Worm (Caenorhabditis elegans) whole organism, L3 larva: ENCODE data around the gene dyci-1.

ENCODE experiments used
- R02D3.7 ChIP-seq: fragments of 150-350 bp; optimal IDR thresholded peaks from 2 replicates; lab custom pipeline; 2014; ENCODE audit warnings: missing biosample characterization, missing genetic modification characterization
- ZK546.5 ChIP-seq: sonication (generic microtip); optimal IDR thresholded peaks from 2 replicates; lab custom pipeline; 2017; ENCODE audit warnings: missing biosample characterization, missing genetic modification characterization
- aly-2 ChIP-seq: fragments of 150-350 bp; optimal IDR thresholded peaks from 2 replicates; lab custom pipeline; 2014; ENCODE audit warnings: missing biosample characterization, missing genetic modification characterization
- ama-1 ChIP-seq: fragments of 150-350 bp; optimal IDR thresholded peaks from 2 replicates; lab custom pipeline; 2018
- ceh-16 ChIP-seq: sonication (generic microtip); optimal IDR thresholded peaks from 2 replicates; lab custom pipeline; 2017; ENCODE audit warnings: missing biosample characterization, missing genetic modification characterization
- ceh-28 ChIP-seq: fragments of 150-350 bp; optimal IDR thresholded peaks from 2 replicates; lab custom pipeline; 2014; ENCODE audit warnings: missing biosample characterization, missing genetic modification reagents, missing genetic modification characterization
- ceh-82 ChIP-seq: fragments of 150-350 bp; optimal IDR thresholded peaks from 2 replicates; lab custom pipeline; 2014; ENCODE audit warnings: missing biosample characterization, missing genetic modification characterization
- ceh-9 ChIP-seq: sonication (generic microtip); optimal IDR thresholded peaks from 2 replicates; lab custom pipeline; 2018; ENCODE audit warnings: missing biosample characterization, missing genetic modification characterization
- daf-12 ChIP-seq: fragments of 150-350 bp; optimal IDR thresholded peaks from 2 replicates; lab custom pipeline; 2014; ENCODE audit warnings: missing biosample characterization, missing genetic modification reagents, missing genetic modification characterization
- egl-27 ChIP-seq: sonication (generic microtip); optimal IDR thresholded peaks from 4 replicates; lab custom pipeline; 2017; ENCODE audit warnings: missing biosample characterization, missing genetic modification reagents, missing genetic modification characterization
- egl-5 ChIP-seq: fragments of 150-350 bp; optimal IDR thresholded peaks from 2 replicates; lab custom pipeline; 2017; ENCODE audit warnings: missing biosample characterization, missing genetic modification reagents, missing genetic modification characterization, inconsistent platforms
- elt-1 ChIP-seq: fragments of 150-350 bp; optimal IDR thresholded peaks from 2 replicates; lab custom pipeline; 2014; ENCODE audit warnings: missing biosample characterization, missing genetic modification characterization
- elt-2 ChIP-seq: sonication (generic microtip); optimal IDR thresholded peaks from 2 replicates; lab custom pipeline; 2016; ENCODE audit warnings: missing genetic modification reagents, mild to moderate bottlenecking, missing genetic modification characterization, missing compliant biosample characterization
- elt-3 ChIP-seq, 3 experiments: fragments of 150-350 bp in 1 of 3; sonication (generic microtip) in 2 of 3; optimal IDR thresholded peaks; 2 replicates in 2 of 3; 4 replicates in 1 of 3; lab custom pipeline; 2014 to 2017; ENCODE audit warnings: missing biosample characterization in 3 of 3, missing genetic modification characterization in 3 of 3
- eor-1 ChIP-seq, 2 experiments: fragments of 150-350 bp; optimal IDR thresholded peaks; 2 replicates each; lab custom pipeline; 2014 to 2018; ENCODE audit warnings: missing biosample characterization in 2 of 2, missing genetic modification characterization in 2 of 2
- fkh-10 ChIP-seq: sonication (generic microtip); optimal IDR thresholded peaks from 2 replicates; lab custom pipeline; 2017; ENCODE audit warnings: missing biosample characterization, missing genetic modification reagents, missing genetic modification characterization
- fkh-2 ChIP-seq: fragments of 150-350 bp; optimal IDR thresholded peaks from 2 replicates; lab custom pipeline; 2014; ENCODE audit warnings: missing biosample characterization, missing genetic modification reagents, missing genetic modification characterization
- fos-1 ChIP-seq: fragments of 150-350 bp; optimal IDR thresholded peaks from 2 replicates; lab custom pipeline; 2014; ENCODE audit warnings: missing biosample characterization, missing genetic modification characterization
- hmg-11 ChIP-seq: sonication (generic microtip); optimal IDR thresholded peaks from 2 replicates; lab custom pipeline; 2016; ENCODE audit warnings: missing genetic modification characterization, missing compliant biosample characterization
- jun-1 ChIP-seq: fragments of 150-350 bp; optimal IDR thresholded peaks from 2 replicates; lab custom pipeline; 2014; ENCODE audit warnings: missing biosample characterization, missing genetic modification reagents, missing genetic modification characterization
- lin-15B ChIP-seq: fragments of 150-350 bp; optimal IDR thresholded peaks from 2 replicates; lab custom pipeline; 2014; ENCODE audit warnings: missing biosample characterization, missing genetic modification characterization
- lin-39 ChIP-seq: fragments of 150-350 bp; optimal IDR thresholded peaks from 2 replicates; lab custom pipeline; 2018; ENCODE audit warnings: missing biosample characterization, missing genetic modification reagents, missing genetic modification characterization
- lsy-12 ChIP-seq: sonication (generic microtip); optimal IDR thresholded peaks from 2 replicates; lab custom pipeline; 2016; ENCODE audit warnings: mild to moderate bottlenecking, missing genetic modification characterization, missing compliant biosample characterization
- mdl-1 ChIP-seq: fragments of 150-350 bp; optimal IDR thresholded peaks from 2 replicates; lab custom pipeline; 2014; ENCODE audit warnings: missing biosample characterization, missing genetic modification characterization
- mml-1 ChIP-seq: fragments of 150-350 bp; sonication (generic microtip); optimal IDR thresholded peaks from 3 replicates; lab custom pipeline; 2014; ENCODE audit warnings: missing biosample characterization, missing genetic modification characterization
- nfya-1 ChIP-seq: sonication (generic microtip); optimal IDR thresholded peaks from 2 replicates; lab custom pipeline; 2017; ENCODE audit warnings: missing genetic modification characterization, mild to moderate bottlenecking, missing compliant biosample characterization, antibody characterized with exemption, moderate library complexity; ENCODE audit not compliant: insufficient read depth
- nhr-11 ChIP-seq: fragments of 150-350 bp; optimal IDR thresholded peaks from 2 replicates; lab custom pipeline; 2014; ENCODE audit warnings: missing biosample characterization, missing genetic modification characterization
- nhr-12 ChIP-seq: fragments of 150-350 bp; optimal IDR thresholded peaks from 2 replicates; lab custom pipeline; 2014; ENCODE audit warnings: missing biosample characterization, missing genetic modification characterization
- nhr-23 ChIP-seq: fragments of 150-350 bp; optimal IDR thresholded peaks from 2 replicates; lab custom pipeline; 2014; ENCODE audit warnings: missing biosample characterization, missing genetic modification reagents, missing genetic modification characterization
- nhr-237 ChIP-seq: fragments of 150-350 bp; optimal IDR thresholded peaks from 2 replicates; lab custom pipeline; 2014; ENCODE audit warnings: missing biosample characterization, missing genetic modification characterization
- nhr-25 ChIP-seq: sonication (generic microtip); optimal IDR thresholded peaks from 2 replicates; lab custom pipeline; 2017; ENCODE audit warnings: missing biosample characterization, missing genetic modification characterization
- nhr-28 ChIP-seq: fragments of 150-350 bp; optimal IDR thresholded peaks from 2 replicates; lab custom pipeline; 2014; ENCODE audit warnings: missing biosample characterization, missing genetic modification characterization
- nhr-43 ChIP-seq: sonication (generic microtip); optimal IDR thresholded peaks from 2 replicates; lab custom pipeline; 2016; ENCODE audit warnings: mild to moderate bottlenecking, missing genetic modification characterization, missing compliant biosample characterization; ENCODE audit not compliant: poor library complexity, severe bottlenecking
- nhr-67 ChIP-seq: fragments of 150-350 bp; optimal IDR thresholded peaks from 2 replicates; lab custom pipeline; 2014; ENCODE audit warnings: missing biosample characterization, missing genetic modification characterization
- nhr-76 ChIP-seq: fragments of 150-350 bp; sonication (generic microtip); optimal IDR thresholded peaks from 5 replicates; lab custom pipeline; 2014; ENCODE audit warnings: missing biosample characterization, missing genetic modification characterization
- nhr-77 ChIP-seq: fragments of 150-350 bp; optimal IDR thresholded peaks from 2 replicates; lab custom pipeline; 2014; ENCODE audit warnings: missing biosample characterization, missing genetic modification characterization
- pha-4 ChIP-seq: fragments of 150-350 bp; optimal IDR thresholded peaks from 2 replicates; lab custom pipeline; 2014; ENCODE audit warnings: missing biosample characterization, missing genetic modification reagents, missing genetic modification characterization
- pqm-1 ChIP-seq: fragments of 150-350 bp; optimal IDR thresholded peaks from 2 replicates; lab custom pipeline; 2017; ENCODE audit warnings: missing biosample characterization, missing genetic modification characterization, inconsistent platforms
- sea-2 ChIP-seq: fragments of 150-350 bp; sonication (generic microtip); optimal IDR thresholded peaks from 4 replicates; lab custom pipeline; 2014; ENCODE audit warnings: missing biosample characterization, missing genetic modification reagents, missing genetic modification characterization
- skn-1 ChIP-seq: fragments of 150-350 bp; optimal IDR thresholded peaks from 2 replicates; lab custom pipeline; 2014; ENCODE audit warnings: missing biosample characterization, missing genetic modification characterization
- snpc-4 ChIP-seq: fragments of 150-350 bp; optimal IDR thresholded peaks from 2 replicates; lab custom pipeline; 2014; ENCODE audit warnings: missing biosample characterization, missing genetic modification characterization
- tbx-2 ChIP-seq: sonication (generic microtip); optimal IDR thresholded peaks from 2 replicates; lab custom pipeline; 2016; ENCODE audit warnings: mild to moderate bottlenecking, missing genetic modification characterization, missing compliant biosample characterization
- unc-39 ChIP-seq: sonication (generic microtip); optimal IDR thresholded peaks from 4 replicates; lab custom pipeline; 2017; ENCODE audit warnings: missing biosample characterization, missing genetic modification characterization
- unc-62 ChIP-seq: fragments of 150-350 bp; sonication (generic microtip); optimal IDR thresholded peaks from 4 replicates; lab custom pipeline; 2014; ENCODE audit warnings: missing biosample characterization, missing genetic modification reagents, missing genetic modification characterization
- zag-1 ChIP-seq: fragments of 150-350 bp; optimal IDR thresholded peaks from 2 replicates; lab custom pipeline; 2014; ENCODE audit warnings: missing biosample characterization, missing genetic modification characterization
- ztf-11 ChIP-seq: fragments of 150-350 bp; optimal IDR thresholded peaks from 2 replicates; lab custom pipeline; 2014; ENCODE audit warnings: missing biosample characterization, missing genetic modification characterization
- ztf-4 ChIP-seq: fragments of 150-350 bp; optimal IDR thresholded peaks from 2 replicates; lab custom pipeline; 2014; ENCODE audit warnings: missing biosample characterization, missing genetic modification characterization

dyci-1 gene

DNA sequence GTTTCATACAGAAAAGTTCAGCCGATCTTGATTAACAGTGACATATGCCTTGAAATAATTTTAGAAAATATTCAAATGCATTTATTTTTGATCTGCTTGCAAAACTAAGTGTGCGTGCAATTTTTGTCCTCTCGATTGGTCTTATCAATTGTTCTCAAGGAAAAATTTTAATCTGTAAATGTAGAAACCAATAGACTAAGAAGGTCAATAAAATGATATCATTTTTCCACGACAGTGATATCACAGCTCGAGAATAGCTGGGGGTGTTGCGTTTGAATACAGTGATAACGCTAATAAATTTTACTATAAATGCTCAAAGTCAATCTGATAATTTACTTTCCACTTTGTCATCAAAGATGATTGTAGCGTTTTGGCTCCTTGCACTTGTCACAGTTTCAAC, 33.3 kb upstream of the dyci-1 start, which contains the start of gene C17H12.8:
Gene C17H12.8 (plus strand): TSS at position 335 of the 400 bp plus-strand sequence.
- TF ChIP-seq pqm-1 (peak; percentile 55), eor-1 (tag; optimal IDR thresholded peaks at IDR 0.05; lab: Kevin White, UChicago) (no peak), elt-2 (tag; lab: Kevin White, UChicago) (peak; percentile 86)

DNA sequence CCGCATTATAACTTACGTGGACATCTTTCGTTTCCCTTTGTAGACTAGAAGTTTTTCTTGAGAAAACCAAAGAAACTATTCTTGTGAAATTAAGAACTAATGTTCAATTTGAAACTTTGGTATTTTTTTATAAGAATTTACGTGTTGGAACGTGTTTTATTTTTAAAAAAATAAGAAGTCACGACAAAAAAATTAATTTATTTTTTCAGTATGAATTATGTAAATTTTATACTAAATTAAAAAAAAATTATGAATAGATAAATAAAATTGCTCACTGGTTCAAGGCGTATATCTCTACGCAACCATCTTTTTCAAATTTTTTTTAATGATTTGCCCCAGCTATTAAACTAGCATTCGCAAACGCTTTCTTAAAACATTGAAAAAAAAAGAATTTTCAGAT, 32.5 kb upstream of the dyci-1 start, which contains the start of gene C17H12.5:
Gene C17H12.5 (minus strand): TSS at position 101 of the 400 bp plus-strand sequence.
- TF ChIP-seq nhr-25: no peak
- no peak for TF ChIP-seq pqm-1

DNA sequence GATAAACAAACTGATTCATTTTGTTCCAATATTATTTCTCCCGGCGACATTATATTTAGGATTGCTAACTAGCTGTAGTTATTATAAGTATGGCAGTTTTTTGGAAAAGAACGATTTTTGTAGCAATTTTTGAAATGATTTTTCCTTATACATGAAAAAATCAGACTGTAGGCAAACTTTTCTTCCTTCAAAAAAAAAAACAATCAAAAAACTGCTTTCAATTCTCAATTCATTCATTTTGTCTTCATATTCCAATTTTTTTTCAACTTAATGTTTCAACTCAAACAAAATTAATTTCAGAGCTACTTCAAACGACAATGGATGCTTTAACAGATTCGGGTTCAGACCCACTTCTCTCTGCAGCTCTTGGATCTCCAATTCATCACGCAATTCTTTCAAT, 26.7 kb upstream of the dyci-1 start, which contains the start of gene ceh-48:
Gene ceh-48 (plus strand): TSS at position 301 of the 400 bp plus-strand sequence.
- TF ChIP-seq ceh-82 (tag; lab: Kevin White, UChicago) (no peak), elt-2 (tag; lab: Kevin White, UChicago) (no peak), pqm-1 (no peak), R02D3.7 (tag; lab: Kevin White, UChicago) (no peak), nhr-43 (tag; lab: Kevin White, UChicago) (no peak), elt-1 (no peak), ceh-16 (no peak), ZK546.5 (tag; lab: Kevin White, UChicago) (no peak), nhr-237 (tag; lab: Kevin White, UChicago) (no peak), mml-1 (no peak), fos-1 (no peak), skn-1 (tag; lab: Kevin White, UChicago) (no peak), eor-1 (tag; optimal IDR thresholded peaks at IDR 0.05; lab: Kevin White, UChicago) (no peak)

DNA sequence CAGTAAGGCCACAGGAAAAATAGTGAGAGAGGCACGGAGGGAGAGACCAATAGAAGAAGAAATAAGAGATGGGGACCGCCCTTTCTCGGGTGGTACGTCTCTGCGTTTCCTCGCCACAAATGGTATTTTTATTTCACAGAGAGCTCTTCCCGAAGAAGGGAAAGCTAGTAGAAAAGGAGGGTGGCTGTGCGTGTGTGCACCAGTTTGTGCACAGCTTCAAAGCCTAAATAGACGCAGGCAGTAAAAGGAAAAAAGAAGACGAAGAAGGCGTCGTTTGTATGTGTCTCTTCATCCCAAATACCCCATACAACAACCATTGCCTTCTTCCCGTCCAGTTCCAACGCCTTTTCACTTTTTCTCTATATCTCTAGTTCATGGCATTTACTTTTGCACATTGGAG, 24.7 kb upstream of the dyci-1 start:
- TF ChIP-seq ztf-4 (tag; lab: Kevin White, UChicago) (no peak), tbx-2 (tag; lab: Kevin White, UChicago) (peak; percentile 42), pqm-1 (no peak), nhr-23 (tag; lab: Kevin White, UChicago) (no peak), fos-1 (no peak), nhr-28 (tag; lab: Kevin White, UChicago) (no peak), lsy-12 (tag; lab: Kevin White, UChicago) (no peak), mdl-1 (no peak), nhr-237 (tag; lab: Kevin White, UChicago) (no peak), nhr-11 (no peak), jun-1 (tag; lab: Kevin White, UChicago) (no peak), fkh-10 (GFP tag; lab: Kevin White, UChicago) (peak; percentile 64), nhr-67 (no peak), zag-1 (tag; lab: Kevin White, UChicago) (no peak), nhr-77 (no peak), mml-1 (no peak), egl-5 (tag; lab: Kevin White, UChicago) (no peak), egl-27 (no peak), lin-15B (tag; lab: Kevin White, UChicago) (peak; percentile 37), pha-4 (no peak), elt-2 (tag; lab: Kevin White, UChicago) (no peak), nhr-25 (no peak), snpc-4 (tag; lab: Kevin White, UChicago) (no peak), unc-62 (no peak), nfya-1 (tag; lab: Kevin White, UChicago) (peak; percentile 76), unc-39 (no peak), R02D3.7 (tag; lab: Kevin White, UChicago) (no peak), hmg-11 (peak; percentile 97), ceh-9 (tag; lab: Kevin White, UChicago) (no peak), ztf-11 (tag; lab: Kevin White, UChicago) (no peak), ceh-28 (tag; lab: Kevin White, UChicago) (peak; percentile 16), lin-39 (tag; lab: Kevin White, UChicago) (peak; percentile 74), eor-1 (tag; optimal IDR thresholded peaks at IDR 0.05; lab: Kevin White, UChicago) (no peak), elt-3 (tag; optimal IDR thresholded peaks at IDR 0.05; lab: Kevin White, UChicago) (no peak), daf-12 (no peak), ceh-82 (tag; lab: Kevin White, UChicago) (no peak), skn-1 (tag; lab: Kevin White, UChicago) (peak; percentile 8), sea-2 (no peak), ama-1 (lab: Kevin White, UChicago) (no peak), fkh-2 (tag; lab: Kevin White, UChicago) (no peak), ZK546.5 (tag; lab: Kevin White, UChicago) (no peak), aly-2 (no peak), elt-1 (no peak), nhr-76 (tag; lab: Kevin White, UChicago) (no peak), nhr-12 (no peak)
